Worm (Caenorhabditis elegans) whole organism, L2 larva: Measurements from ENCODE around the gene cdc-25.3.
A peak's percentile ranks its signal among the peaks of the same experiment; 100 is the strongest.

Source experiments
- C34F6.9 ChIP-seq: fragments of 150-350 bp; optimal IDR thresholded peaks from 2 replicates; lab custom pipeline; 2014; ENCODE audit warnings: missing biosample characterization, missing genetic modification characterization
- F13H6.1 ChIP-seq: sonication (generic microtip); optimal IDR thresholded peaks from 2 replicates; lab custom pipeline; 2016; ENCODE audit warnings: missing genetic modification characterization, missing compliant biosample characterization
- R02D3.7 ChIP-seq: fragments of 150-350 bp; optimal IDR thresholded peaks from 2 replicates; lab custom pipeline; 2014; ENCODE audit warnings: missing biosample characterization, missing genetic modification characterization
- Y55F3AM.14 ChIP-seq: fragments of 200-800 bp; sonication (Bioruptor generic); optimal IDR thresholded peaks from 2 replicates; lab custom pipeline; 2018; ENCODE audit warnings: mild to moderate bottlenecking, missing genetic modification characterization, missing compliant biosample characterization
- ZK546.5 ChIP-seq: sonication (generic microtip); optimal IDR thresholded peaks from 2 replicates; lab custom pipeline; 2017; ENCODE audit warnings: missing biosample characterization, missing genetic modification characterization
- aly-2 ChIP-seq: fragments of 150-350 bp; optimal IDR thresholded peaks from 2 replicates; lab custom pipeline; 2014; ENCODE audit warnings: missing biosample characterization, missing genetic modification characterization
- ama-1 ChIP-seq: fragments of 150-350 bp; optimal IDR thresholded peaks from 2 replicates; lab custom pipeline; 2018; ENCODE audit warnings: inconsistent platforms
- blmp-1 ChIP-seq: sonication (generic microtip); optimal IDR thresholded peaks from 2 replicates; lab custom pipeline; 2017; ENCODE audit warnings: missing genetic modification characterization, mild to moderate bottlenecking, missing compliant biosample characterization, antibody characterized with exemption, moderate library complexity; ENCODE audit not compliant: insufficient read depth
- ceh-16 ChIP-seq: fragments of 150-350 bp; optimal IDR thresholded peaks from 2 replicates; lab custom pipeline; 2014; ENCODE audit warnings: missing biosample characterization, missing genetic modification characterization
- ceh-82 ChIP-seq: fragments of 150-350 bp; optimal IDR thresholded peaks from 2 replicates; lab custom pipeline; 2014; ENCODE audit warnings: missing biosample characterization, missing genetic modification characterization
- crh-2 ChIP-seq: sonication (generic microtip); optimal IDR thresholded peaks from 2 replicates; lab custom pipeline; 2017; ENCODE audit warnings: missing biosample characterization, missing genetic modification characterization
- dmd-4 ChIP-seq: sonication (generic microtip); optimal IDR thresholded peaks from 2 replicates; lab custom pipeline; 2017; ENCODE audit warnings: missing biosample characterization, missing genetic modification characterization
- egl-27 ChIP-seq: sonication (generic microtip); optimal IDR thresholded peaks from 3 replicates; lab custom pipeline; 2017; ENCODE audit warnings: missing biosample characterization, missing genetic modification reagents, missing genetic modification characterization
- elt-1 ChIP-seq: fragments of 150-350 bp; optimal IDR thresholded peaks from 2 replicates; lab custom pipeline; 2014; ENCODE audit warnings: missing biosample characterization, missing genetic modification characterization
- elt-3 ChIP-seq: sonication (generic microtip); optimal IDR thresholded peaks from 2 replicates; lab custom pipeline; 2017; ENCODE audit warnings: missing biosample characterization, missing genetic modification characterization
- fos-1 ChIP-seq: fragments of 150-350 bp; optimal IDR thresholded peaks from 2 replicates; lab custom pipeline; 2014; ENCODE audit warnings: missing biosample characterization, missing genetic modification characterization
- gmeb-1 ChIP-seq: fragments of 150-350 bp; optimal IDR thresholded peaks from 2 replicates; lab custom pipeline; 2014; ENCODE audit warnings: missing biosample characterization, missing genetic modification characterization
- lin-11 ChIP-seq: fragments of 150-350 bp; sonication (generic microtip); optimal IDR thresholded peaks from 2 replicates; lab custom pipeline; 2014; ENCODE audit warnings: missing biosample characterization, missing genetic modification characterization, inconsistent platforms, mixed read lengths
- lin-13 ChIP-seq: fragments of 150-350 bp; optimal IDR thresholded peaks from 2 replicates; lab custom pipeline; 2014; ENCODE audit warnings: missing biosample characterization, missing genetic modification reagents, missing genetic modification characterization
- lin-39 ChIP-seq: fragments of 150-350 bp; optimal IDR thresholded peaks from 2 replicates; lab custom pipeline; 2014; ENCODE audit warnings: missing biosample characterization, missing genetic modification reagents, missing genetic modification characterization
- lsy-2 ChIP-seq, 2 experiments: fragments of 150-350 bp in 1 of 2; sonication (generic microtip) in 1 of 2; optimal IDR thresholded peaks; 2 replicates each; lab custom pipeline; 2014 to 2017; ENCODE audit warnings: missing biosample characterization in 2 of 2, missing genetic modification characterization in 2 of 2
- mab-5 ChIP-seq: fragments of 150-350 bp; optimal IDR thresholded peaks from 2 replicates; lab custom pipeline; 2014; ENCODE audit warnings: missing biosample characterization, missing genetic modification characterization
- mbf-1 ChIP-seq: sonication (generic microtip); optimal IDR thresholded peaks from 2 replicates; lab custom pipeline; 2017; ENCODE audit warnings: missing biosample characterization, missing genetic modification characterization
- mdl-1 ChIP-seq, 2 experiments: fragments of 150-350 bp in 1 of 2; sonication (generic microtip) in 1 of 2; optimal IDR thresholded peaks; 2 replicates each; lab custom pipeline; 2017; ENCODE audit warnings: missing biosample characterization in 2 of 2, missing genetic modification characterization in 2 of 2
- nhr-10 ChIP-seq: sonication (generic microtip); optimal IDR thresholded peaks from 2 replicates; lab custom pipeline; 2017; ENCODE audit warnings: missing biosample characterization, missing genetic modification characterization
- nhr-11 ChIP-seq: fragments of 150-350 bp; optimal IDR thresholded peaks from 2 replicates; lab custom pipeline; 2014; ENCODE audit warnings: missing biosample characterization, missing genetic modification characterization
- nhr-12 ChIP-seq: fragments of 150-350 bp; optimal IDR thresholded peaks from 2 replicates; lab custom pipeline; 2014; ENCODE audit warnings: missing biosample characterization, missing genetic modification characterization
- nhr-129 ChIP-seq: fragments of 150-350 bp; optimal IDR thresholded peaks from 2 replicates; lab custom pipeline; 2014; ENCODE audit warnings: missing biosample characterization, missing genetic modification characterization
- nhr-21 ChIP-seq: fragments of 150-350 bp; optimal IDR thresholded peaks from 2 replicates; lab custom pipeline; 2014; ENCODE audit warnings: missing biosample characterization, missing genetic modification characterization
- nhr-23 ChIP-seq: fragments of 150-350 bp; optimal IDR thresholded peaks from 2 replicates; lab custom pipeline; 2014; ENCODE audit warnings: missing biosample characterization, missing genetic modification reagents, missing genetic modification characterization
- nhr-237 ChIP-seq: fragments of 150-350 bp; optimal IDR thresholded peaks from 2 replicates; lab custom pipeline; 2014; ENCODE audit warnings: missing biosample characterization, missing genetic modification characterization
- nhr-25 ChIP-seq: fragments of 150-350 bp; sonication (generic microtip); optimal IDR thresholded peaks from 3 replicates; lab custom pipeline; 2014; ENCODE audit warnings: missing biosample characterization, missing genetic modification characterization
- nhr-6 ChIP-seq: fragments of 150-350 bp; optimal IDR thresholded peaks from 2 replicates; lab custom pipeline; 2014; ENCODE audit warnings: missing biosample characterization, missing genetic modification characterization
- nhr-77 ChIP-seq: fragments of 150-350 bp; optimal IDR thresholded peaks from 2 replicates; lab custom pipeline; 2014; ENCODE audit warnings: missing biosample characterization, missing genetic modification characterization
- peb-1 ChIP-seq: fragments of 150-350 bp; optimal IDR thresholded peaks from 2 replicates; lab custom pipeline; 2014; ENCODE audit warnings: missing biosample characterization, missing genetic modification characterization
- sem-4 ChIP-seq: fragments of 150-350 bp; optimal IDR thresholded peaks from 2 replicates; lab custom pipeline; 2014; ENCODE audit warnings: missing biosample characterization, missing genetic modification reagents, missing genetic modification characterization
- skn-1 ChIP-seq: sonication (generic microtip); optimal IDR thresholded peaks from 2 replicates; lab custom pipeline; 2017; ENCODE audit warnings: missing biosample characterization, missing genetic modification characterization
- sma-3 ChIP-seq: sonication (generic microtip); optimal IDR thresholded peaks from 2 replicates; lab custom pipeline; 2016; ENCODE audit warnings: missing genetic modification reagents, missing genetic modification characterization, missing compliant biosample characterization
- sma-9 ChIP-seq, 2 experiments: fragments of 150-350 bp in 1 of 2; sonication (generic microtip) in 1 of 2; optimal IDR thresholded peaks; 2 replicates each; lab custom pipeline; 2014 to 2016; ENCODE audit warnings: missing genetic modification characterization in 2 of 2, mild to moderate bottlenecking in 1 of 2, missing biosample characterization in 1 of 2, missing compliant biosample characterization in 1 of 2, missing genetic modification reagents in 1 of 2, moderate library complexity in 1 of 2
- snpc-4 ChIP-seq: fragments of 150-350 bp; optimal IDR thresholded peaks from 2 replicates; lab custom pipeline; 2014; ENCODE audit warnings: missing biosample characterization, missing genetic modification characterization
- unc-39 ChIP-seq: fragments of 150-350 bp; optimal IDR thresholded peaks from 2 replicates; lab custom pipeline; 2014; ENCODE audit warnings: missing biosample characterization, missing genetic modification characterization
- unc-55 ChIP-seq: fragments of 150-350 bp; sonication (generic microtip); optimal IDR thresholded peaks from 3 replicates; lab custom pipeline; 2014; ENCODE audit warnings: missing biosample characterization, missing genetic modification reagents, missing genetic modification characterization
- unc-62 ChIP-seq: fragments of 150-350 bp; optimal IDR thresholded peaks from 2 replicates; lab custom pipeline; 2014; ENCODE audit warnings: missing biosample characterization, missing genetic modification reagents, missing genetic modification characterization
- zag-1 ChIP-seq: fragments of 150-350 bp; optimal IDR thresholded peaks from 2 replicates; lab custom pipeline; 2014; ENCODE audit warnings: missing biosample characterization, missing genetic modification characterization
- ztf-1 ChIP-seq: fragments of 200-800 bp; sonication (Bioruptor generic); conservative IDR thresholded peaks from 2 replicates; pipeline ENCODE4 v1.3.6; 2022; ENCODE audit warnings: missing genetic modification characterization, missing compliant biosample characterization
- ztf-11 ChIP-seq: sonication (generic microtip); optimal IDR thresholded peaks from 2 replicates; lab custom pipeline; 2017; ENCODE audit warnings: missing biosample characterization, missing genetic modification characterization
- ztf-4 ChIP-seq: fragments of 150-350 bp; optimal IDR thresholded peaks from 2 replicates; lab custom pipeline; 2014; ENCODE audit warnings: missing biosample characterization, missing genetic modification characterization

Gene cdc-25.3

DNA sequence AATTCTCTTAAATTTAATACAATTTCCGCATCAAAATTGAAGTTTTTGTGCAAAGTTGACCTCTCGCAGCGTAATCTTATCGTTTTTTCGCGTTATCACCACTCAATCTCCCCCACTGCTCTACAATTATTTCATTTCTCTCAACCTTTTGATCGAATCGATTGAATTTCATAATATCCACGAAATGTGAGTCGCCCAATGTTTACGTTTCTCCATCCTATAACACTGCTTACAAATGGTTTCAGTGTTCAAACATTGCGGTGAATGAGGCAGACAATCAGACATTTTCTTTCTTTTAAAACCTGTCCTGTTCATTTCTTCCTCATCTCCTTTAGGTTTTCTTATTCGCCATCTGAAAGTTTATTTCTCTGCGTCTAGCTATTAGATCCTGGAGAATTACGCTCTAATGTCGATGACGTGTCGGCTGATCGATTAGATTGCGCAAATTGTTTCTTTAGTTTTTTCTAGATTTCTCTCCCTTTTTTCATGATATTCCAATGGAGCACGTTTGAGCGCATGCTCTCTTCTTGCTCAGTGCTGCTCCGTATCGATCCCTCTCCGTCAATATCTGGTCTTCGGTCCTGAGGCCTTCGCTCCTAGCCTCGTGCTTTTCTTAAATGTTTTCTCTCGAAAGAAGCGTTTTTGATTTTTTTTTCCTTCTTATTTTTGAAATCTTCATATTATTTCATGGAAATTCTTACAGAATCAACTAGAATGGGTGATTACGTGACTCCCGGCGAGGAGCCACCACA lies 12.6 kb downstream of the cdc-25.3 start, which contains the start of gene unc-32:
unc-32 (plus strand) TSS at position 702 of the 752 bp plus-strand sequence.
- TF ChIP-seq zag-1 (tag; lab: Kevin White, UChicago) (peak; percentile 83), lin-13 (GFP tag; lab: Kevin White, UChicago) (peak; percentile 52), nhr-129 (peak; percentile 62), gmeb-1 (tag; lab: Kevin White, UChicago) (no peak), ztf-11 (tag; lab: Kevin White, UChicago) (no peak), lin-11 (tag; lab: Kevin White, UChicago) (peak; percentile 66), lsy-2 (tag; optimal IDR thresholded peaks at IDR 0.05; lab: Kevin White, UChicago) (peak; percentile 34 to 83), crh-2 (tag; lab: Kevin White, UChicago) (peak; percentile 94), ZK546.5 (tag; lab: Kevin White, UChicago) (no peak), nhr-10 (no peak), mdl-1 (tag; optimal IDR thresholded peaks at IDR 0.05; lab: Kevin White, UChicago) (peak in 1 of 2 experiments; percentile 69), nhr-237 (no peak), sma-9 (GFP tag; optimal IDR thresholded peaks at IDR 0.05; lab: Kevin White, UChicago) (peak; percentile 16), sma-9 (tag; optimal IDR thresholded peaks at IDR 0.05; lab: Kevin White, UChicago) (no peak), nhr-23 (tag; lab: Kevin White, UChicago) (no peak), fos-1 (tag; lab: Kevin White, UChicago) (peak; percentile 6), unc-55 (GFP tag; lab: Kevin White, UChicago) (peak; percentile 70), ceh-82 (tag; lab: Kevin White, UChicago) (no peak), sma-3 (GFP tag; lab: Kevin White, UChicago) (no peak), ceh-16 (tag; lab: Kevin White, UChicago) (no peak), egl-27 (tag; lab: Kevin White, UChicago) (peak; percentile 29), C34F6.9 (tag; lab: Kevin White, UChicago) (peak; percentile 89)
- TF ChIP-seq, all 48 proteins: peak for 12

DNA sequence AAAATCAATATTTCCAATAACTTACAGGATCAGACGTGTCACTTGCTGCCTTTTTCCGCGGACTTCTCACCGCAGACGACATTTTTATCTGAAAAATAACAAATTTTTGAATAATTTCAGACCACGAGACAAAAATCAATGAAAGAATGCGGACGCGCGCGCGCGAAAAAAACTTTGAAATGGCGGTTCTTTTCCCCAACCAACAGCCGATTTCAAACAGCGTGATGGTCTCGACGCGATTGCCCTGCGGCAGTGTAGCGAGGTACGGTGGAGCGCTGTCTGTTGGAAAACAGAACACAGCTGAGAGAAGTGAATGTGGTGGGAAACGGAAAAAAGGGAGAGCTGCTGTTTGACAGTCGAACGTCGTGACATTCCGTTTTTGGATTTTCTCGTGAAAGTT lies 13.7 kb downstream of the cdc-25.3 start, which contains the start of gene lin-9:
lin-9 (minus strand) TSS at position 88 of the 400 bp plus-strand sequence.
- peak; percentile 26 for TF ChIP-seq lin-39
- peak; percentile 96 for TF ChIP-seq F13H6.1
- TF ChIP-seq unc-39 (tag; lab: Kevin White, UChicago) = no peak
- TF ChIP-seq egl-27 (tag; lab: Kevin White, UChicago) = peak; percentile 86
- TF ChIP-seq R02D3.7 = peak; percentile 74
- TF ChIP-seq gmeb-1 (tag; lab: Kevin White, UChicago) = peak; percentile 97
- TF ChIP-seq nhr-6 (tag; lab: Kevin White, UChicago) = peak; percentile 81
- TF ChIP-seq nhr-11 (tag; lab: Kevin White, UChicago) = no peak
- peak; percentile 72 for TF ChIP-seq ZK546.5 (tag; lab: Kevin White, UChicago)
- TF ChIP-seq ztf-1 (GFP tag; lab: Robert Waterston, UW) = no peak
- peak; percentile 90 for TF ChIP-seq fos-1 (tag; lab: Kevin White, UChicago)
- TF ChIP-seq snpc-4 (tag; lab: Kevin White, UChicago) = peak; percentile 85
- TF ChIP-seq mab-5 = peak; percentile 96
- TF ChIP-seq aly-2 (tag; lab: Kevin White, UChicago) = peak; percentile 11
- TF ChIP-seq nhr-12 (tag; lab: Kevin White, UChicago) = peak; percentile 47
- TF ChIP-seq ztf-11 (tag; lab: Kevin White, UChicago) = peak; percentile 25
- TF ChIP-seq blmp-1 (tag; lab: Kevin White, UChicago) = peak; percentile 81
- peak; percentile 8 for TF ChIP-seq unc-62 (GFP tag; lab: Kevin White, UChicago)
- no peak for TF ChIP-seq nhr-23 (tag; lab: Kevin White, UChicago)
- TF ChIP-seq sma-3 (GFP tag; lab: Kevin White, UChicago) = peak; percentile 95
- no peak for TF ChIP-seq skn-1 (tag; lab: Kevin White, UChicago)
- no peak for TF ChIP-seq elt-1 (tag; lab: Kevin White, UChicago)
- TF ChIP-seq ceh-82 (tag; lab: Kevin White, UChicago) = peak; percentile 78
- TF ChIP-seq ztf-4 = peak; percentile 94
- peak; percentile 97 for TF ChIP-seq nhr-25 (tag; lab: Kevin White, UChicago)
- peak; percentile 89 for TF ChIP-seq Y55F3AM.14 (GFP tag; lab: Kevin White, UChicago)
- peak; percentile 73 for TF ChIP-seq ceh-16 (tag; lab: Kevin White, UChicago)
- TF ChIP-seq mdl-1 (tag; optimal IDR thresholded peaks at IDR 0.05; lab: Kevin White, UChicago) = peak; percentile 57 to 83
- TF ChIP-seq elt-3 (tag; lab: Kevin White, UChicago) = no peak
- TF ChIP-seq nhr-237 = peak; percentile 55
- TF ChIP-seq dmd-4 (tag; lab: Kevin White, UChicago) = no peak
- peak; percentile 80 for TF ChIP-seq nhr-10
- TF ChIP-seq mbf-1 (tag; lab: Kevin White, UChicago) = no peak
- TF ChIP-seq nhr-129 = peak; percentile 87
- TF ChIP-seq lin-11 (tag; lab: Kevin White, UChicago) = peak; percentile 92
- TF ChIP-seq unc-55 (GFP tag; lab: Kevin White, UChicago) = peak; percentile 98
- peak; percentile 97 for TF ChIP-seq C34F6.9 (tag; lab: Kevin White, UChicago)
- TF ChIP-seq sem-4 (tag; lab: Kevin White, UChicago) = peak; percentile 91
- peak; percentile 97 for TF ChIP-seq lin-13 (GFP tag; lab: Kevin White, UChicago)
- TF ChIP-seq ama-1 (lab: Kevin White, UChicago) = peak; percentile 68
- TF ChIP-seq zag-1 (tag; lab: Kevin White, UChicago) = peak; percentile 83
- peak; percentile 95 for TF ChIP-seq nhr-21 (tag; lab: Kevin White, UChicago)
- TF ChIP-seq nhr-77 (tag; lab: Kevin White, UChicago) = peak; percentile 54
- TF ChIP-seq lsy-2 (tag; optimal IDR thresholded peaks at IDR 0.05; lab: Kevin White, UChicago) = peak; percentile 99 to 100
- TF ChIP-seq peb-1 (tag; lab: Kevin White, UChicago) = no peak
